Fruit fly (Drosophila melanogaster) S2 (cell line): ENCODE measurements around the gene Graf.

ENCODE experiments used
- CG8478 ChIP-seq: fragments of >200 bp; optimal IDR thresholded peaks from 2 replicates; lab custom pipeline; 2018
- CTCF ChIP-seq, 2 experiments: fragments of >200 bp; optimal IDR thresholded peaks; 2 replicates each; lab custom pipeline; 2018

DNA sequence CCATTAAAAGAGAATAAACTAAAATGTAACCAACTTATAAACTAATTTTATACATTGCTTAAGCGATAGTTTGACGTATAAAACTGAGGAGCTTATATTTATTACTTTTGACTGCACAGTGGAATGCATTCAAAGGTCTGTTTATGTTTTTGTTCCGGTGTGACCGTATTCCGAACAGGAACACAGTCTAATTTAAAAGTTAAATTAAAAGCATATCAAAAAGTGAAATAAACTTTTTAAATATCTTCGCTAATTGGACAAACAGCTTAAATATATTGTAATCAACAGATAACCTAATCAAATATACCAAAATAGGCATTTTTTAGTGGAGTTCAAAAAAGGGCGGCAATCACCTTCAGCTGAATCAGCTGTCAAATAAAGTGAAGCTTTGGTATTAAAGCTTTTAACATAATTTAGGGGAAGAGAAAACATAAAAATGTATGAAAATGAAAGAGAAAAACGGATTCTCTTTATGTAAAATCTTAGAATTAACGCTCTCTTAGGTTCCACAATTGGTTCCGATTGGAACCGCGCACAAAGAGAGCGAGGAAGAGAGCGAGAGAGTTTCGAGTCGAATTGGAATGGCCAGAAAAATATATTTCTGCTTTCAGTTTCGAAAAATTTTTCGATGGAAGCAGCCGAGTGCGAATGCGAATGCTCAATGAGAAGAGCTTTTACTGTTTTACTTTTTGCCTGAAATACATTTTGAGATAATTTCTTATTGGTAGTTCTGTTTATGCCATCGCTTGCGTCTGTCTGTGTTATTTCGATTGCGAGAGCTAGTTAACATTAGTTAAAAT is 43.4 kb upstream of the Graf start, which contains the start of the genes PGRP-LE and sd:
- no peak for TF ChIP-seq CG8478
- TF ChIP-seq CTCF (optimal IDR thresholded peaks at IDR 0.05; lab: Kevin White, UChicago), result no peak
